Worm (Caenorhabditis elegans) whole organism, L4/young adult: Measurements from ENCODE around the gene mtre-1.

Experiments used
- dao-5 ChIP-seq: sonication (generic microtip); optimal IDR thresholded peaks from 2 replicates; lab custom pipeline; 2016; ENCODE audit warnings: missing genotype, missing genetic modification characterization, moderate library complexity, missing compliant biosample characterization
- him-1 ChIP-seq: sonication (generic microtip); optimal IDR thresholded peaks from 2 replicates; lab custom pipeline; 2016; ENCODE audit warnings: missing genotype, missing genetic modification reagents, missing genetic modification characterization, missing compliant biosample characterization

DNA sequence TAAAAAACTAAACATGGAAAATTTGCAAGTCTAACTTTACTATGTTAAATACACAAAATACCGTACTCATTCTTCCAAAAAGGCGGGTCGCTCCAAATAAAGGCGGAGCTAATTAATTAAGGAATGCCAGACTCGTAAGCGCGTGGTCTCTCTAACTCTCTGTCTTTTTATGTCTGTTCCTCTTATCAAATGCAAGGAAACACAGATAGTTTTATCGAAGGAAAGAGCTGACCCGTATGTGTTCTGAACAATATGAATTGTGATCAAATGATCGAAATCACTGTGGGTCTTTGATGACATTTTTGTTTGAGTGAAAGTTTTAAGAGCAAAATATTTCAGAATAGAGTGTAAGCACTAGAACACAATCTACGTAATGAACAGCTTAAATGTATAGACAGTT is 48.9 kb downstream of the mtre-1 start:
- TF ChIP-seq him-1 (tag; lab: Kevin White, UChicago) (no peak), dao-5 (tag; lab: Kevin White, UChicago) (no peak)
